Worm (Caenorhabditis elegans): ENCODE data around the gene T24C4.10.

DNA sequence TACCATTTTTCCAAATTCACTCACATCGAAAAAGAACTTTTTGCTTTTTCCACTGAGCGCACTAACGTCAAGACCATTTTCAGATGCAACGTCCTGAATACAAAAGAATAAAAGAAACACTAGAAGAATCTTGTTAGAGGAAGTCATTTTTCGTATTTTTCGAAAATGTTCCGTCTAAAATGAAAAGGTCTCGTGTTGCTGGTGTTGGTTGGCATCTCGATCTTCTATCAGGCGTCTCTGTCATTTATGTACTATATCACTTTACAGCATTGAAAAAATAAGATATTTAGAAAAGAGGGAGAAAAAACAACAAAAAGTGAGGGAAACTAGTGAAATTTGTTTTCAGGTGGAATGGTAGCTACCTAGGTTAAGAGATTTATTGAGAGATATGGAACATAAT, 49.9 kb downstream of the T24C4.10 start, which contains the start of gene K02F3.9:
- no peak for TF ChIP-seq nhr-77 (tag; optimal IDR thresholded peaks at IDR 0.05)
- no peak for TF ChIP-seq skn-1 (tag; optimal IDR thresholded peaks at IDR 0.05)
- TF ChIP-seq unc-55 (GFP tag; optimal IDR thresholded peaks at IDR 0.05) = no peak
- TF ChIP-seq snpc-4 (tag; optimal IDR thresholded peaks at IDR 0.05) = no peak
- no peak for TF ChIP-seq nhr-12 (tag; optimal IDR thresholded peaks at IDR 0.05)
- TF ChIP-seq mdl-1 (tag; optimal IDR thresholded peaks at IDR 0.05) = no peak

All from whole organism, L2 larva.